Fruit fly (Drosophila melanogaster) whole organism: ENCODE measurements around the gene CG9915.

Experiments used
- CG8478 ChIP-seq: fragments of >200 bp; optimal IDR thresholded peaks from 2 replicates; lab custom pipeline; 2018; ENCODE audit warnings: inconsistent platforms
- Dll ChIP-seq: fragments of >200 bp; optimal IDR thresholded peaks from 2 replicates; lab custom pipeline; 2017
- EcR ChIP-seq, 2 experiments: fragments of >200 bp; optimal IDR thresholded peaks; 2 replicates each; lab custom pipeline; 2017; ENCODE audit warnings: missing biosample characterization in 2 of 2, missing genetic modification characterization in 2 of 2, missing genetic modification reagents in 2 of 2
- pan ChIP-seq: fragments of >200 bp; optimal IDR thresholded peaks from 2 replicates; lab custom pipeline; 2017
- psq ChIP-seq: fragments of >200 bp; optimal IDR thresholded peaks from 2 replicates; lab custom pipeline; 2017
- usp ChIP-seq: fragments of >200 bp; optimal IDR thresholded peaks from 2 replicates; lab custom pipeline; 2017; ENCODE audit warnings: missing biosample characterization, missing genetic modification characterization, mixed read lengths

dm6 chrX:16350062-16350461, 37.1 kb upstream of the CG9915 start, which contains the start of gene sl:
- TF ChIP-seq Dll (lab: Kevin White, UChicago) (no peak), pan (lab: Kevin White, UChicago) (no peak), EcR (GFP tag; optimal IDR thresholded peaks at IDR 0.05; lab: Kevin White, UChicago) (no peak), usp (GFP tag; lab: Kevin White, UChicago) (no peak), psq (lab: Kevin White, UChicago) (no peak), CG8478 (lab: Kevin White, UChicago) (no peak)
